Worm (Caenorhabditis elegans): ENCODE measurements around the gene F44E7.9.

Gene F44E7.9

DNA sequence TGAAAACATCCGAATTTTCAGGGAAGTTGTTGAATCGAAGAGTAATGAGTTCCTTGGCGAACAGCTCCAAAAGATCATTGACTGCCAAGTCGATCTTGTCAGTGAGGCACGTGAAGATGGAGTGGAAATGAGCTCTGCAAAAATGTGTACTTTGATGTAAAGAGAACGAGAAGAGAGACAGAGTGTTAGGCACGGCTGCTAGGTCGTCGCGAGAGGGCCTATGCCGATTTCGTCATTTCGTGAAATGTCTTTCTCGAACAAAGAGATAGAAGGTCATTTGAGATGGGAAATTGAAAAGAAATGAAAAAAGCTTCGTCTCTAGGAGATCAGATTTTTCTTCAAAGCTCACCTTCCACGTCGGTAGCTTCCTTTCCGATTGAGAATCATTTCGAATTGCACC is 11.0 kb upstream of the F44E7.9 start (continued):
- no peak for TF ChIP-seq irx-1 (tag; optimal IDR thresholded peaks at IDR 0.05)
- TF ChIP-seq skn-1 (tag; optimal IDR thresholded peaks at IDR 0.05): peak; percentile 45
- TF ChIP-seq lin-39 (tag; optimal IDR thresholded peaks at IDR 0.05): no peak
- no peak for TF ChIP-seq nhr-47 (tag; optimal IDR thresholded peaks at IDR 0.05)
- peak; percentile 27 for TF ChIP-seq nhr-20 (tag; optimal IDR thresholded peaks at IDR 0.05)
- TF ChIP-seq unc-86 (tag; optimal IDR thresholded peaks at IDR 0.05): no peak
- TF ChIP-seq nhr-237 (tag; optimal IDR thresholded peaks at IDR 0.05): no peak
- TF ChIP-seq nhr-71 (tag; optimal IDR thresholded peaks at IDR 0.05): peak; percentile 54
- peak in 1 of 2 experiments; percentile 39 for TF ChIP-seq lsy-2 (tag; optimal IDR thresholded peaks at IDR 0.05)
- peak; percentile 48 for TF ChIP-seq nhr-85 (tag)

- TF ChIP-seq nhr-71 (tag; optimal IDR thresholded peaks at IDR 0.05): peak; percentile 77
- TF ChIP-seq unc-30 (tag; optimal IDR thresholded peaks at IDR 0.05): no peak
- TF ChIP-seq mdl-1 (tag; optimal IDR thresholded peaks at IDR 0.05): peak in 1 of 2 experiments; percentile 20
- no peak for TF ChIP-seq nhr-84 (tag; optimal IDR thresholded peaks at IDR 0.05)
- peak; percentile 8 for TF ChIP-seq jun-1 (tag; optimal IDR thresholded peaks at IDR 0.05)
- TF ChIP-seq nhr-19 (GFP tag; conservative IDR thresholded peaks at IDR 0.05): peak; percentile 59
- peak; percentile 20 for TF ChIP-seq lin-13 (GFP tag; optimal IDR thresholded peaks at IDR 0.05)
- 0 out of 2 replicates have a peak, but pooled peaks have one; percentile 12 for TF ChIP-seq grh-1 (GFP tag; IDR thresholded peaks at IDR 0.05)
- no peak for TF ChIP-seq zag-1 (tag; optimal IDR thresholded peaks at IDR 0.05)
- TF ChIP-seq xbp-1 (tag; optimal IDR thresholded peaks at IDR 0.05): peak; percentile 8
- TF ChIP-seq hlh-4 (tag; optimal IDR thresholded peaks at IDR 0.05): no peak
- TF ChIP-seq blmp-1 (tag; optimal IDR thresholded peaks at IDR 0.05): peak; percentile 28
- no peak for TF ChIP-seq nhr-76 (tag; optimal IDR thresholded peaks at IDR 0.05)
- TF ChIP-seq ztf-4 (tag; optimal IDR thresholded peaks at IDR 0.05): peak; percentile 23
- no peak for TF ChIP-seq ces-1 (GFP tag; optimal IDR thresholded peaks at IDR 0.05)
- TF ChIP-seq unc-98 (GFP tag; IDR thresholded peaks at IDR 0.05): 0 out of 2 replicates have a peak, but pooled peaks have one; percentile 4
- no peak for TF ChIP-seq C34B4.2 (tag; optimal IDR thresholded peaks at IDR 0.05)
- no peak for TF ChIP-seq isw-1 (GFP tag; IDR thresholded peaks at IDR 0.05)
- TF ChIP-seq swsn-7 (tag; optimal IDR thresholded peaks at IDR 0.05): peak; percentile 2
- no peak for TF ChIP-seq pqm-1 (tag; optimal IDR thresholded peaks at IDR 0.05)
- TF ChIP-seq mef-2 (tag; optimal IDR thresholded peaks at IDR 0.05): no peak
- TF ChIP-seq elt-2 (tag; optimal IDR thresholded peaks at IDR 0.05): peak; percentile 80
- peak in 3 of 6 experiments; percentile 11 to 74 (median 51) for TF ChIP-seq elt-3 (tag; optimal IDR thresholded peaks at IDR 0.05)
- peak; percentile 72 for TF ChIP-seq mep-1 (tag; optimal IDR thresholded peaks at IDR 0.05)
- TF ChIP-seq efl-1 (optimal IDR thresholded peaks at IDR 0.05): peak; percentile 34 to 61
- TF ChIP-seq efl-1 (GFP tag; optimal IDR thresholded peaks at IDR 0.05 in 1 of 2): peak; percentile 23 to 87
- TF ChIP-seq nhr-77 (tag; optimal IDR thresholded peaks at IDR 0.05): no peak
- TF ChIP-seq pag-3 (tag; optimal IDR thresholded peaks at IDR 0.05; ENCODE audit: borderline replicate concordance, insufficient read depth): no peak
- no peak for TF ChIP-seq fkh-8 (tag; optimal IDR thresholded peaks at IDR 0.05)
- TF ChIP-seq tbx-2 (tag; optimal IDR thresholded peaks at IDR 0.05): peak; percentile 34
- no peak for TF ChIP-seq irx-1 (tag; optimal IDR thresholded peaks at IDR 0.05)
- TF ChIP-seq rnt-1 (tag; optimal IDR thresholded peaks at IDR 0.05): peak; percentile 59
- TF ChIP-seq snu-23 (GFP tag; optimal IDR thresholded peaks at IDR 0.05): peak; percentile 72
- TF ChIP-seq nhr-90 (tag; optimal IDR thresholded peaks at IDR 0.05; ENCODE audit: poor library complexity): peak; percentile 83
- peak; percentile 58 for TF ChIP-seq nhr-47 (tag; optimal IDR thresholded peaks at IDR 0.05)
- TF ChIP-seq dpl-1 (GFP tag; optimal IDR thresholded peaks at IDR 0.05): peak; percentile 16 to 26 (median 25)
- TF ChIP-seq nhr-85 (tag): peak; percentile 81
- TF ChIP-seq nhr-28 (tag; optimal IDR thresholded peaks at IDR 0.05): no peak
- peak; percentile 31 to 78 (median 41) for TF ChIP-seq ceh-82 (tag; optimal IDR thresholded peaks at IDR 0.05)
- TF ChIP-seq unc-62 (GFP tag; optimal IDR thresholded peaks at IDR 0.05): no peak
- TF ChIP-seq lin-14 (GFP tag; optimal IDR thresholded peaks at IDR 0.05): peak; percentile 92
- TF ChIP-seq lin-15B (tag; optimal IDR thresholded peaks at IDR 0.05): no peak
- TF ChIP-seq fkh-4 (tag; optimal IDR thresholded peaks at IDR 0.05; ENCODE audit: borderline replicate concordance): no peak
- no peak for TF ChIP-seq nhr-12 (tag; optimal IDR thresholded peaks at IDR 0.05)
Measured at ce11 chrV:5780713-5781360, 10.2 kb upstream of the F44E7.9 start, which contains the start of gene F44E7.5. F44E7.5 (minus strand) TSS chrV:5780922.
